Worm (Caenorhabditis elegans) whole organism, L1 larva: ENCODE measurements around the gene elo-3.

Experiments
- aha-1 ChIP-seq: fragments of 150-350 bp; optimal IDR thresholded peaks from 2 replicates; lab custom pipeline; 2014; ENCODE audit warnings: missing biosample characterization, missing genetic modification characterization
- aly-2 ChIP-seq: fragments of 150-350 bp; optimal IDR thresholded peaks from 2 replicates; lab custom pipeline; 2014; ENCODE audit warnings: missing biosample characterization, missing genetic modification characterization
- ama-1 ChIP-seq: fragments of 150-350 bp; optimal IDR thresholded peaks from 2 replicates; lab custom pipeline; 2014
- blmp-1 ChIP-seq: fragments of 150-350 bp; optimal IDR thresholded peaks from 2 replicates; lab custom pipeline; 2014; ENCODE audit warnings: missing biosample characterization, missing genetic modification characterization
- ceh-88 ChIP-seq: fragments of 200-800 bp; sonication (Bioruptor generic); IDR thresholded peaks from 2 replicates; pipeline ENCODE4 v1.3.6; 2022; ENCODE audit warnings: missing genetic modification characterization, missing compliant biosample characterization
- dsc-1 ChIP-seq: sonication (generic microtip); optimal IDR thresholded peaks from 2 replicates; lab custom pipeline; 2016; ENCODE audit warnings: mild to moderate bottlenecking, missing genetic modification characterization, missing compliant biosample characterization
- efl-1 ChIP-seq, 4 experiments: fragments of 150-350 bp; optimal IDR thresholded peaks in 3 of 4; peaks in 1 of 4; 1 replicate in 1 of 4; 2 replicates in 3 of 4; lab custom pipeline; 2014; ENCODE audit warnings: missing biosample characterization in 2 of 4, missing genetic modification characterization in 2 of 4, missing genetic modification reagents in 2 of 4
- egl-13 ChIP-seq: sonication (generic microtip); optimal IDR thresholded peaks from 2 replicates; lab custom pipeline; 2016; ENCODE audit warnings: missing genotype, missing genetic modification reagents, missing genetic modification characterization, missing compliant biosample characterization
- elt-2 ChIP-seq: sonication (generic microtip); optimal IDR thresholded peaks from 2 replicates; lab custom pipeline; 2016; ENCODE audit warnings: missing genetic modification characterization, mild to moderate bottlenecking, inconsistent platforms, missing compliant biosample characterization, missing genetic modification reagents
- elt-3 ChIP-seq, 6 experiments: fragments of 150-350 bp in 1 of 6; sonication (generic microtip); optimal IDR thresholded peaks; 2 replicates each; lab custom pipeline; 2017 to 2018; ENCODE audit warnings: missing biosample characterization in 6 of 6, missing genetic modification characterization in 6 of 6, inconsistent platforms in 1 of 6
- fkh-10 ChIP-seq: sonication (generic microtip); optimal IDR thresholded peaks from 2 replicates; lab custom pipeline; 2017; ENCODE audit warnings: missing biosample characterization, missing genetic modification reagents, missing genetic modification characterization
- hlh-17 ChIP-seq: fragments of 200-800 bp; sonication (Bioruptor generic); optimal IDR thresholded peaks from 2 replicates; lab custom pipeline; 2018; ENCODE audit warnings: missing genetic modification characterization, mild to moderate bottlenecking, missing compliant biosample characterization, moderate library complexity, borderline replicate concordance
- isw-1 ChIP-seq: fragments of 200-800 bp; sonication (Bioruptor generic); IDR thresholded peaks from 2 replicates; pipeline ENCODE4 v1.3.6; 2022; ENCODE audit warnings: missing genetic modification characterization, missing compliant biosample characterization
- jun-1 ChIP-seq: fragments of 150-350 bp; optimal IDR thresholded peaks from 2 replicates; lab custom pipeline; 2014; ENCODE audit warnings: missing biosample characterization, missing genetic modification reagents, missing genetic modification characterization
- lin-13 ChIP-seq: fragments of 150-350 bp; optimal IDR thresholded peaks from 2 replicates; lab custom pipeline; 2014; ENCODE audit warnings: missing biosample characterization, missing genetic modification reagents, missing genetic modification characterization
- lin-14 ChIP-seq: fragments of 200-800 bp; sonication (Bioruptor generic); optimal IDR thresholded peaks from 2 replicates; lab custom pipeline; 2018; ENCODE audit warnings: mild to moderate bottlenecking, missing genetic modification characterization, moderate library complexity, missing compliant biosample characterization
- lin-35 ChIP-seq, 2 experiments: fragments of 150-350 bp; optimal IDR thresholded peaks; 2 replicates each; lab custom pipeline; 2014; ENCODE audit warnings: missing biosample characterization in 2 of 2, missing genetic modification characterization in 2 of 2, missing genetic modification reagents in 2 of 2
- nhr-12 ChIP-seq: sonication (generic microtip); optimal IDR thresholded peaks from 2 replicates; lab custom pipeline; 2017; ENCODE audit warnings: missing biosample characterization, missing genetic modification characterization
- nhr-20 ChIP-seq: sonication (generic microtip); optimal IDR thresholded peaks from 2 replicates; lab custom pipeline; 2016; ENCODE audit warnings: mild to moderate bottlenecking, missing genetic modification characterization, missing compliant biosample characterization
- nhr-28 ChIP-seq: fragments of 150-350 bp; optimal IDR thresholded peaks from 2 replicates; lab custom pipeline; 2014; ENCODE audit warnings: missing biosample characterization, missing genetic modification characterization
- nhr-47 ChIP-seq: sonication (generic microtip); optimal IDR thresholded peaks from 2 replicates; lab custom pipeline; 2016; ENCODE audit warnings: mild to moderate bottlenecking, missing genetic modification characterization, moderate library complexity, missing compliant biosample characterization
- nhr-71 ChIP-seq: sonication (generic microtip); optimal IDR thresholded peaks from 2 replicates; lab custom pipeline; 2016; ENCODE audit warnings: mild to moderate bottlenecking, missing genetic modification characterization, moderate library complexity, missing compliant biosample characterization
- nhr-76 ChIP-seq: sonication (generic microtip); optimal IDR thresholded peaks from 2 replicates; lab custom pipeline; 2017; ENCODE audit warnings: missing biosample characterization, missing genetic modification characterization
- nhr-84 ChIP-seq: sonication (generic microtip); optimal IDR thresholded peaks from 2 replicates; lab custom pipeline; 2017; ENCODE audit warnings: missing biosample characterization, missing genetic modification characterization
- nhr-90 ChIP-seq: sonication (generic microtip); optimal IDR thresholded peaks from 2 replicates; lab custom pipeline; 2016; ENCODE audit warnings: mild to moderate bottlenecking, missing genetic modification characterization, missing compliant biosample characterization; ENCODE audit not compliant: poor library complexity
- pqm-1 ChIP-seq: sonication (generic microtip); optimal IDR thresholded peaks from 3 replicates; lab custom pipeline; 2017; ENCODE audit warnings: missing biosample characterization, missing genetic modification characterization
- skn-1 ChIP-seq: fragments of 150-350 bp; optimal IDR thresholded peaks from 2 replicates; lab custom pipeline; 2014; ENCODE audit warnings: missing biosample characterization, missing genetic modification characterization
- snpc-4 ChIP-seq: fragments of 150-350 bp; optimal IDR thresholded peaks from 2 replicates; lab custom pipeline; 2014; ENCODE audit warnings: missing biosample characterization, missing genetic modification characterization
- sptf-1 ChIP-seq: fragments of 150-350 bp; optimal IDR thresholded peaks from 2 replicates; lab custom pipeline; 2014; ENCODE audit warnings: missing biosample characterization, missing genetic modification characterization
- sup-37 ChIP-seq: fragments of 200-800 bp; sonication (Bioruptor generic); optimal IDR thresholded peaks from 2 replicates; lab custom pipeline; 2018; ENCODE audit warnings: mild to moderate bottlenecking, missing genetic modification characterization, missing compliant biosample characterization
- tbx-2 ChIP-seq: sonication (generic microtip); optimal IDR thresholded peaks from 2 replicates; lab custom pipeline; 2016; ENCODE audit warnings: missing genetic modification characterization, missing compliant biosample characterization
- tlp-1 ChIP-seq: fragments of 150-350 bp; optimal IDR thresholded peaks from 2 replicates; lab custom pipeline; 2014; ENCODE audit warnings: missing biosample characterization, missing genetic modification characterization
- unc-62 ChIP-seq: fragments of 150-350 bp; optimal IDR thresholded peaks from 2 replicates; lab custom pipeline; 2014; ENCODE audit warnings: missing biosample characterization, missing genetic modification reagents, missing genetic modification characterization
- unc-98 ChIP-seq: fragments of 200-800 bp; sonication (Bioruptor generic); IDR thresholded peaks from 2 replicates; pipeline ENCODE4 v1.3.6; 2022; ENCODE audit warnings: missing genetic modification characterization, missing compliant biosample characterization
- vab-15 ChIP-seq: sonication (generic microtip); optimal IDR thresholded peaks from 2 replicates; lab custom pipeline; 2017; ENCODE audit warnings: missing genotype, mild to moderate bottlenecking, missing genetic modification characterization, missing compliant biosample characterization
- ztf-11 ChIP-seq, 2 experiments: sonication (generic microtip); optimal IDR thresholded peaks; 2 replicates each; lab custom pipeline; 2016 to 2017; ENCODE audit warnings: missing genetic modification characterization in 2 of 2, missing biosample characterization in 1 of 2, missing compliant biosample characterization in 1 of 2

elo-3 gene

DNA sequence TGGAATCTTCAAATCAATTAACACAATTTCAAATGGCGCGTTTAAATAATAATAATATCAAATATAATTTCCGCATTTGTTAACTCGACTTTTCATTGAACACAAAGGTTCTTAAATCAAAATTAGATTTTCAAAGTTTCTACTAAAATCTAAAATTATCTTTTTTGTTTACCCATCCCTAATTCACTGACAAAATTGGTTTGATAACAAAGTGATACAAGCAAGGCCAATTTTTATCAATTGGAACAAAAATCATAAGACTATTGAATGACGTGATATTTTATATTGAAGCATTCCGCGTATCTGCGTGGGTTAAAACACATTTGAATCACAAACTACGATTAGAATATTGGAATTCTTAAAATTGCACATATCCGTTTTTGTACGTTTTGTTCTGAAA, 47.1 kb upstream of the elo-3 start:
- TF ChIP-seq sptf-1 (tag; lab: Kevin White, UChicago) (no peak), lin-35 (GFP tag; optimal IDR thresholded peaks at IDR 0.05; lab: Kevin White, UChicago) (peak in 1 of 2 experiments; percentile 28), tbx-2 (tag; lab: Kevin White, UChicago) (no peak), lin-14 (GFP tag; lab: Kevin White, UChicago) (peak; percentile 56), nhr-20 (tag; lab: Kevin White, UChicago) (peak; percentile 38), nhr-90 (tag; lab: Kevin White, UChicago) (peak; percentile 27), pqm-1 (tag; lab: Kevin White, UChicago) (no peak), nhr-12 (no peak), blmp-1 (tag; lab: Kevin White, UChicago) (peak; percentile 22), elt-2 (tag; lab: Kevin White, UChicago) (peak; percentile 89), jun-1 (tag; lab: Kevin White, UChicago) (peak; percentile 49), elt-3 (tag; optimal IDR thresholded peaks at IDR 0.05; lab: Kevin White, UChicago) (peak in 3 of 6 experiments; percentile 6 to 73 (median 56)), unc-98 (GFP tag; lab: Robert Waterston, UW) (no peak), nhr-71 (tag; lab: Kevin White, UChicago) (peak; percentile 69)

DNA sequence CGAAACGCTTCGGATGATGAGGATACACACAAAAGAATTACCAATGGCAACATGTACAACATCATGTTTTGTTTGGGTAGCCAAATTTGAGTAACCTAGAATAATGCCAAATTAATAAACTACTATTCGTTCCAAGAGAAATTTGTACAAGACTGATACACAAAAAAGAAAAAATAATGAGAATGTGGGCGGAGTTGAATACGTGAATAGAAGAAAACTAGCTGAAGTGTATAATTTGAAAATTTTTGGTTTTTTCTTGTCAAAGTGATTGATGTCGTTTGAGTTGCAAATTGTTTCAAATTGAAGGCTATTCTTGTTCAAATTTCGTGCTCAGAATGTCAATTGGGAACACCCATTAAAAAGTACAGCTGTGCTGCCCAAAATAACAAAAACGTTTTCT, 45.8 kb upstream of the elo-3 start, which contains the start of gene R13A1.5:
Gene R13A1.5 (minus strand): TSS at position 101 of the 400 bp plus-strand sequence.
- TF ChIP-seq fkh-10 (GFP tag; lab: Kevin White, UChicago) (no peak), efl-1 (optimal IDR thresholded peaks at IDR 0.05; lab: Kevin White, UChicago) (no peak), efl-1 (GFP tag; optimal IDR thresholded peaks at IDR 0.05 in 1 of 2; lab: Kevin White, UChicago) (peak in 1 of 2 experiments; percentile 67)

DNA sequence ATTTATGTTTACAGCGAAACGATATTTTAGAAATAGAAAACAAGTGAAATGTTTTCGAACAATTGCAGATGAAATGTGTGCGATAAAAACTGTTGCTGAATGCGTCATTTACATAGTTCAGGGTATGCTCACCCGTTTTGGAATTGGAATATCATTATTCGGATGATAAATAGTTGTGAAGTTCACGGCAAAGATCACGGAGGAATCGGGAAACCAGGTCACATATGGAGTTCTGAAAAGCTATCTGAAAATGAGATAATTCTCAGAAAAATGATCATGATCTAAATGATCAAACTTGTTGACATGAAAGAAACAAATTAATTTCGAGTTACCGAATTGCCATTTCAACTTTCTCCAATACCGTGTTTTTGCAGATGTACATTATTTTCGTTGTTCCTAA, 41.8 kb upstream of the elo-3 start, which contains the start of gene best-16:
Gene best-16 (minus strand): TSS at position 101 of the 400 bp plus-strand sequence.
- TF ChIP-seq tlp-1 (no peak), hlh-17 (no peak), unc-62 (GFP tag; lab: Kevin White, UChicago) (no peak), ztf-11 (tag; optimal IDR thresholded peaks at IDR 0.05; lab: Kevin White, UChicago) (no peak), nhr-28 (tag; lab: Kevin White, UChicago) (no peak), skn-1 (tag; lab: Kevin White, UChicago) (no peak), aly-2 (tag; lab: Kevin White, UChicago) (no peak), lin-13 (GFP tag; lab: Kevin White, UChicago) (no peak), dsc-1 (tag; lab: Kevin White, UChicago) (no peak), isw-1 (GFP tag; lab: Robert Waterston, UW) (no peak), sup-37 (no peak), nhr-47 (tag; lab: Kevin White, UChicago) (no peak)

DNA sequence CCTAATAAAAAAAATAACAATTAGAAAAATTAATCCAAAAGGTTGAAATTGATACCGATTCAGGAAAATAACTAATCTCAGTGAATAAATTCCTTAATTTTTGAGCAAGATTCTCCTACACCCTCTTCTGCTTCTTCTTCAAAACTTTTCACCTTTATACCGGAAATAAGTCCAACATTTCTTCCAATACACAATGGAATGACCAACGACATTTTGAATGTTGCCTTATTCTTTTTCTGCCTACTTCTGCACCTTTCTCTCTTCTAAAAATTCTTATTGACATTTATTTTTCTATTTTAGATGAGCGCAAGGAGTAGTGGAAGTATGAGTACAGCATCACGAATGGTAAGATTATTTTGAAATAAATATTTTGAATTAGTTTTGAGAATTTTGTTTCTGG, 40.7 kb upstream of the elo-3 start, which contains the start of gene unc-8:
Gene unc-8 (plus strand): TSS at position 301 of the 400 bp plus-strand sequence.
- TF ChIP-seq tlp-1, result no peak

DNA sequence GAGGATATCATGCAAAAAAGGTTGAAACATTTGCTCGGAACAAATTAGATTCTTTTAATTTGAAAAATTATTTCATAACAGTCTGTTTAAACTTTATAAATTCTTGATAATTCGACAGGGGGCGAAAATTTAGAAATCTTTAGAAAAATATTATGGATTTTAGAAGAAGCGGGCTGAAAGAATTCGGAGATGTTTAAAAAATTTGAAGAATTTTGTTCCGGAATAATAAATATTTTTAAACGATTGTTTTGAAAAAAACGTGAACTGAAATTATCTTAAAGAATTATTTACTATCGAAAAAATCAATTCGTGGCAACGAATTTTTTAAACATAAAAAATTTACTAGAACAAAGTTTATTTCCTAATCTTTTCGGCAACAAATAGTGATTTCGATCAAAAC, 33.8 kb upstream of the elo-3 start, which contains the start of gene R13A1.3:
Gene R13A1.3 (plus strand): TSS at position 301 of the 400 bp plus-strand sequence.
- TF ChIP-seq nhr-84 (tag; lab: Kevin White, UChicago) (no peak), ceh-88 (GFP tag; lab: Robert Waterston, UW) (no peak), snpc-4 (no peak), lin-14 (GFP tag; lab: Kevin White, UChicago) (no peak), egl-13 (no peak), sptf-1 (tag; lab: Kevin White, UChicago) (no peak), ama-1 (lab: Kevin White, UChicago) (no peak), elt-3 (tag; optimal IDR thresholded peaks at IDR 0.05; lab: Kevin White, UChicago) (no peak), aha-1 (tag; lab: Kevin White, UChicago) (no peak), vab-15 (no peak), tbx-2 (tag; lab: Kevin White, UChicago) (no peak), nhr-76 (tag; lab: Kevin White, UChicago) (no peak)
